Fruit fly (Drosophila melanogaster) whole organism: ENCODE results near the gene Chro.
A peak's percentile ranks its signal among the peaks of the same experiment; 100 is the strongest.

Experiments
- CG8478 ChIP-seq: fragments of >200 bp; optimal IDR thresholded peaks from 2 replicates; lab custom pipeline; 2018; ENCODE audit warnings: inconsistent platforms
- Dll ChIP-seq: fragments of >200 bp; optimal IDR thresholded peaks from 2 replicates; lab custom pipeline; 2017
- EcR ChIP-seq, 2 experiments: fragments of >200 bp; optimal IDR thresholded peaks; 2 replicates each; lab custom pipeline; 2017; ENCODE audit warnings: missing biosample characterization in 2 of 2, missing genetic modification characterization in 2 of 2, missing genetic modification reagents in 2 of 2
- pan ChIP-seq: fragments of >200 bp; optimal IDR thresholded peaks from 2 replicates; lab custom pipeline; 2017
- psq ChIP-seq: fragments of >200 bp; optimal IDR thresholded peaks from 2 replicates; lab custom pipeline; 2017
- usp ChIP-seq: fragments of >200 bp; optimal IDR thresholded peaks from 2 replicates; lab custom pipeline; 2017; ENCODE audit warnings: missing biosample characterization, missing genetic modification characterization, mixed read lengths

Gene Chro

DNA sequence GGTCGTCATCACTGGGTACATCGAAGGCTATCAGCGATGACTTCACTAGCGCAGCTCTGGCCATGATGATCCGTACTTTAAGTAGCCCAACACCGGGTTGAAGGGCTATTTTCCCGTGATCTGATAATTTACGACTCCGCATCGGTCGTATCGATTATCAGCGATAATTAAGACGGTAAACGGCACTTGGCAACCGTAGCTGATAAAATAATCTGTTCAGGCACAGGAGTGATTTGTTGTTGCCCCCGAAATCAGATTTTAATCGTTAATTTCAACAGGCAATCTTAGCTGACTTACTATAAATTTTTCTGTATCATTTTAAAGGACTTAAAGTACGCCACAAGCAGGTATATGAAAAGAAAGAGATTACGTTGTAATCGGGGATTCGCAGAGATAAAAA is 7.1 kb upstream of the Chro start:
- no peak for TF ChIP-seq Dll (lab: Kevin White, UChicago)
- no peak for TF ChIP-seq pan
- TF ChIP-seq CG8478 (lab: Kevin White, UChicago) = no peak
- TF ChIP-seq EcR (GFP tag; optimal IDR thresholded peaks at IDR 0.05; lab: Kevin White, UChicago) = no peak
- no peak for TF ChIP-seq psq
- no peak for TF ChIP-seq usp

DNA sequence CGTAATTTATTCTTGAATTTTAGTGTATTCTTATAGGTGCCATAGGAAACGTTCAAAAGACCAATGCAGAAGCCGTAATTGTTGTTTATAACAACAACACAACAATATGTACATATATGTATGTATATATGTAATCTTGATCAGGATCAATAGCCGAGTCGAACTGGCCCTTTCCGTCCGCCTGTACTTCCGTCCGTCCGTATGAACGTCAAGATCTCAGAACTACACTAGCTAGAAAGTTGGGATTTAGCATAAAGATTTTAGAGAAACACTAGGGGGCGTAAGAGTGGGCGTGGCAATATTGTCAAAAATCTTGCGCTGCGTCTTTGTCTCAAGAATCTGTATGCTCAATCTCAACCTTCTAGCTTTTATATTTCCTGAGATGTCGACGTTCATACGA is 5.7 kb upstream of the Chro start:
- TF ChIP-seq Dll (lab: Kevin White, UChicago) (no peak), CG8478 (lab: Kevin White, UChicago) (no peak), pan (no peak), usp (no peak), EcR (GFP tag; optimal IDR thresholded peaks at IDR 0.05; lab: Kevin White, UChicago) (no peak), psq (no peak)

DNA sequence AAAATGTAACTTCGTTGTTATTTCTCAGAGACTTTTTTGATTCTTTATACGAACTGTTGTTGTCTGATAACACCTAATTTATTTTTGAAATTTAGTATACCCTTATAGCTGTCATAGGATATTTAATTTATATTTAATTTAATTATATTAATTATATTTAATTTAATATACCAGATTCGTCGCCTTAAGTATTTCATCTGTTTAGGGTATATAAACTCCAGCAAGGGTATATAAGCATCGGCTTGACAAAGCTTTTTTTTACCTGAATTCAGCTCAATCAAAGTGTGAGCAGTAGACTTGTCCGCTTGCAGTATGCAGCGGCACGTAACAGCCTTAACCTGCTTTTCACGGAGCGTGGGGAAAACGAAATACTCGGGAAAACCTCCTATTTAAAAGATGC is 4.9 kb upstream of the Chro start:
- no peak for TF ChIP-seq usp
- no peak for TF ChIP-seq pan
- TF ChIP-seq CG8478 (lab: Kevin White, UChicago) = no peak
- no peak for TF ChIP-seq psq
- TF ChIP-seq Dll (lab: Kevin White, UChicago) = no peak
- TF ChIP-seq EcR (GFP tag; optimal IDR thresholded peaks at IDR 0.05; lab: Kevin White, UChicago) = no peak

DNA sequence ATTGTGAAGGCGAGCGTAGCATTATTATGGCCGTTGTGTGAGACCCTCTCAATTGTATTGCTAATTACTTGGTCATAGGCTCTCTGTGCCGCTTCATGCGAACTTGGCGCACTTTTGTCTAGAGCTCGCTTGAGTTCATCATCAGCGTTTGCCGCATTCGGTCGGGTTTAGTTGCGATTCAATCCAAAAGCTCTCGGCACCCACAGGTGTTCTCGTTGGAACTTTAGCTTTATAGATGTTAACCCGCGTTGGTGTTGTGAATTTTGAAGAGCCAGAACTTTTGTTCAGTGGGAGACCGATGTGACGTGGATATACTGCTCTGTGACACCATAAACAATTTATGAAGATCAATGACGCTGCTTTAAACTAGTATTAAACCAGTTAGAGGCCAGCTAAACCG is 2.1 kb upstream of the Chro start, which contains the start of gene slif:
TSS of gene slif (plus strand) at position 132 of the 400 bp plus-strand sequence.
- TF ChIP-seq pan (no peak), CG8478 (lab: Kevin White, UChicago) (no peak), EcR (GFP tag; optimal IDR thresholded peaks at IDR 0.05; lab: Kevin White, UChicago) (no peak), psq (no peak), usp (no peak), Dll (lab: Kevin White, UChicago) (no peak)

DNA sequence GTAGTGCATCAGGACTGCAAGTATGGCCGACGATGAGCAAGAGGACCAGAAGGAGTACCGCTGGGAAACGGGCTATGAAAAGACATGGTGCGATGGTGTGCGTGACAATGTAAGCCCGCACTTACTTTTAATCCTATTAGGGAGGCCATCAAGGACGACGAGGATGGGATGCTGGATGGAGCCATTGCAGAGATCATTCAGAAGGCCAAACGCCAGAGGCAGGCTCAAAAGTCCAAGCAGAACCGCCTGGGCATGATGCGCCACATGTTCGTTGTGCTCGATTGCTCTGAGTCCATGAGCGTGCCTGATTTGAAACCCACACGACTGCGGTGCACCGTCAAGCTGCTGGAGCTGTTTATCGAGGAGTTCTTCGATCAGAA is 550 bp upstream of the Chro start:
- TF ChIP-seq CG8478 (lab: Kevin White, UChicago) (no peak), Dll (lab: Kevin White, UChicago) (no peak), pan (no peak), EcR (GFP tag; optimal IDR thresholded peaks at IDR 0.05; lab: Kevin White, UChicago) (no peak), usp (no peak), psq (no peak)

DNA sequence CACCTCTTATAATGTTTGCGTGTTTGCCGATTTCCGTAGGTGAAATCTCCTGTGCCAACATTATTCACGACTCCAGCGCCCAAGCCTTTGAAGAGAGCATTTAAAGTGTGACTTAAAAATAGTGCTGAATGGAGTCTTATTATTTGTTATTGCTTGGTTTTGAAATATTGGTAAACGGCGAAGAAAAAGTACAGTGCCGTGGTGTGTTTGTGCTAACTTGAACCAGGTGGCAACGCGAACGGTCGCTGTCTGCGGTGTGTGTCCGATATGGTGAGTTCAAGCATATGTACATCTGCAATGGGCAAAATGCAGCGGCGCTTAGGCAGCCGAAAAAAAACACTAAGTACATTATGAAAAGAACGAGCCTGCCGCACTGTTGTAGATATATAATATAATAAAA is 850 bp downstream of the Chro start:
- no peak for TF ChIP-seq usp
- TF ChIP-seq EcR (GFP tag; optimal IDR thresholded peaks at IDR 0.05; lab: Kevin White, UChicago) = no peak
- TF ChIP-seq psq = no peak
- TF ChIP-seq Dll (lab: Kevin White, UChicago) = no peak
- no peak for TF ChIP-seq CG8478 (lab: Kevin White, UChicago)
- TF ChIP-seq pan = no peak

DNA sequence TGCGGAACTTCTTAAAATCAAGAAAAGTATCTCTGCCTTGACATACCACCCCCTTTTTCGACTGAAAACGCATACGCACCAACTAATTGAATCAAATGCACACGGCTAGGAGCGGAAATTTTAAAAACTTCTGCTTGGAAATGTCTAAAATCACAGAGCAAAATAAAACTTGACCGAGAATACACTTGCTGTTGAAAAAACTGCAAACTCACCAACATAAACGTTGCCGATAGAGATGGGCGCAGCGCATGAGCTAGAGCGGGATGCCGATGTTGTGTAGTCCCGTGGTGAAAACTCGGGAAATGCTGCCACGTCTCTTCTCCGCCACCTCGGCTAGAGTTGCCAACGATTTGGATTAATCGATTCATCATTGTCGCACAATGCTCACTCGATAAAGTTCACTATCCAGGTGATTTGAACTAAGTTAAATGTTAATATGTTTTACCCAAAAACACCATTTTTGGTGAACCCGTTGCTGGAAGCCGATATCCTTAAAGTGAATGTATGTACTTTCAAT is 6.9 kb downstream of the Chro start, which contains the start of the genes CG11109 and Arf1:
TSS of gene CG11109 (plus strand) at position 356 of the 517 bp plus-strand sequence.
TSS of gene Arf1 (minus strand) at position 387 of the 517 bp plus-strand sequence.
- TF ChIP-seq usp (no peak), psq (no peak), CG8478 (lab: Kevin White, UChicago) (no peak), Dll (lab: Kevin White, UChicago) (no peak), pan (no peak), EcR (GFP tag; optimal IDR thresholded peaks at IDR 0.05; lab: Kevin White, UChicago) (no peak)

DNA sequence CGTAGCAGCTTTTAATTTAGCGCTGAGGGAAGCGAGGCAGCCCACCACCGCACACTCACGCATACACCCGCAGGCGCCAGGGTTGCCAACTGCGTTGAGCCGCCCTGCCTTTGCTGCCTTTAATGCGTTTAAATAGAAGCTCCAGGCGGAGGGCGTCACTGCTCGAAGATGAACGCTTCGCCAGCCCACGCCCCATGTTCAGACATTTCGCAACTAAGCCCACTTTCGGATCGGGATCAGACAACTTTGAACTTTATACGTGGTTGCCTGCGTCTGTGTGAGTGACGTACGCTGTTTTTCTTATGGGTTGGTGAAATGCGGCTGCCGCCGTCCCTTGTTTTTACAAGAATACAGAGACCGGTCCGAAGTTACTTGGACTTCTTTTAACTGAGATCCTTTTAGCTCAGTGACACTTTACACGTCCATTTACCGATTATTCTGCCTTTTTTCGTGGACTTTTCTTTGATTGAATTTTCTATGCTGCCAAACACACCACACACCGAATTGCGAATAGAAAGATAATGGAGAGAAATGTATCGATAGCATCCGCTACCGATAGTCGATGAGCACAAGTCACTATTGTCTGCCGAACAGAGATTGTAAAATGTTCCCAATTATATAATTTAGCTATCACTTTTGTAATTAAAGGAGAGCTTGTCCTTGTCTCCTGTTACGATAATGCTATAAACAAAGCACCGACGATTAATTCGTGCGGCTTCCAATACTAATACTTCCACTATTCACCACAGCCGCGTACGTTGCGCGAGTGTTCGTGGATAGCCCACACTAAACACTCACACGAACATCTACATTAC is 7.5 kb downstream of the Chro start:
- no peak for TF ChIP-seq psq
- no peak for TF ChIP-seq usp
- TF ChIP-seq EcR (GFP tag; optimal IDR thresholded peaks at IDR 0.05; lab: Kevin White, UChicago) = no peak
- peak; percentile 54 for TF ChIP-seq pan
- no peak for TF ChIP-seq Dll (lab: Kevin White, UChicago)
- TF ChIP-seq CG8478 (lab: Kevin White, UChicago) = no peak

DNA sequence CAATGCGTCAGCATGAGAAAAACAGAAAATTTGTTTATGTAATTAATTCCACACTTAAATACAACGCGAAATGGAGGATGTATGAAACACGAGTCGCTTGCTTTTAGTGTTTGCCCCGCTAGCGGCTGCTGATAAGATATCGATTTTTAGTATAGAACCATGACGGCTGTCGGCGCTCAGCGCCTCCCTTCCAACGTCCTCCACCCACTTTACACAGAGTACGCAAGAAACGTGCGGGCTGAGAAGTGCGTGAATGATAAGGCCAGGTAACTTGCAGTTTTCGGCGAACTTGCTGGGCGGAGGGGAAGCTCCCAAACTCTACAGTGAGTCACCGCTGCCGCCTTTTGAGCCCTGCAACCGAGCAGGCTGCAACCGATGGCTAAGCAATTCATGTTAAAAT is 8.4 kb downstream of the Chro start:
- TF ChIP-seq psq (no peak), Dll (lab: Kevin White, UChicago) (no peak), usp (no peak), CG8478 (lab: Kevin White, UChicago) (no peak), pan (no peak), EcR (GFP tag; optimal IDR thresholded peaks at IDR 0.05; lab: Kevin White, UChicago) (no peak)

DNA sequence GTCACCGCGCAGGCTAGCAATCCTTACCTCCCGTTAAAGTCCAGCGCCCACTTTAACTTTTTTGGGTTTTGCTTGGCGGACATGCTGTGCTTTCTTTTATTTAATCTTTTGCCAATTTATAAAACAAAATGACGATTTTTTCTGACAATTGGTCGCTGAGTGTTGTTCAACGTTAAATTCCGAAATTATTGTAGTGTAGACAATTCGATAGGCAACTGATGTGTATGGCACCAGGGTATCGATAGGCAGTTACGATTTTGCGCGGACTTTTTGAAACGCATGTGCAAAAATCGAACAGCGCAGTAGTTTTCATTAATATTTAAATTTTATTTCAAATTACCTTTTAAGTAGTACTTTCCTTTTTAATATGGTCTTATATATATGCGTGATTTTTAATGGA is 10.7 kb downstream of the Chro start, which contains the start of gene EMC4:
TSS of gene EMC4 (minus strand) at position 174 of the 400 bp plus-strand sequence.
- TF ChIP-seq EcR (GFP tag; optimal IDR thresholded peaks at IDR 0.05; lab: Kevin White, UChicago) = no peak
- no peak for TF ChIP-seq usp
- no peak for TF ChIP-seq Dll (lab: Kevin White, UChicago)
- TF ChIP-seq CG8478 (lab: Kevin White, UChicago) = no peak
- TF ChIP-seq psq = no peak
- no peak for TF ChIP-seq pan

DNA sequence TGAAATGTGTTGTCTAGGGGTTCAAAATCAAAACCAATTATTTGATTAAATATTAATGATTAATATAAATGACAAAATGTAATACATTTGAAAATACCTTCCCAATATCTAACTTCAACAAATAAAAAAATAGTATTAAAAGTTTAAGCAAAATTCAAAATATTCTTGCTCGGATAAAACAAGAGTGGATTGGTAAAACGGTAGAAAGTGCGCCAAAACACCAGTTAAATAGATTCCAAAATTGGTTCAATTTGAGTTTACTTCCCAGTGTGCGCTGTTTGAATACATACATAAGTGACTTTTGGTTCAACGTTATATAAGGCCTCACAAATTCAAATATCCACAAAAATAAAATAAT is 13.7 kb downstream of the Chro start:
- TF ChIP-seq CG8478 (lab: Kevin White, UChicago) (no peak), pan (no peak), usp (no peak), psq (no peak), Dll (lab: Kevin White, UChicago) (no peak), EcR (GFP tag; optimal IDR thresholded peaks at IDR 0.05; lab: Kevin White, UChicago) (no peak)

DNA sequence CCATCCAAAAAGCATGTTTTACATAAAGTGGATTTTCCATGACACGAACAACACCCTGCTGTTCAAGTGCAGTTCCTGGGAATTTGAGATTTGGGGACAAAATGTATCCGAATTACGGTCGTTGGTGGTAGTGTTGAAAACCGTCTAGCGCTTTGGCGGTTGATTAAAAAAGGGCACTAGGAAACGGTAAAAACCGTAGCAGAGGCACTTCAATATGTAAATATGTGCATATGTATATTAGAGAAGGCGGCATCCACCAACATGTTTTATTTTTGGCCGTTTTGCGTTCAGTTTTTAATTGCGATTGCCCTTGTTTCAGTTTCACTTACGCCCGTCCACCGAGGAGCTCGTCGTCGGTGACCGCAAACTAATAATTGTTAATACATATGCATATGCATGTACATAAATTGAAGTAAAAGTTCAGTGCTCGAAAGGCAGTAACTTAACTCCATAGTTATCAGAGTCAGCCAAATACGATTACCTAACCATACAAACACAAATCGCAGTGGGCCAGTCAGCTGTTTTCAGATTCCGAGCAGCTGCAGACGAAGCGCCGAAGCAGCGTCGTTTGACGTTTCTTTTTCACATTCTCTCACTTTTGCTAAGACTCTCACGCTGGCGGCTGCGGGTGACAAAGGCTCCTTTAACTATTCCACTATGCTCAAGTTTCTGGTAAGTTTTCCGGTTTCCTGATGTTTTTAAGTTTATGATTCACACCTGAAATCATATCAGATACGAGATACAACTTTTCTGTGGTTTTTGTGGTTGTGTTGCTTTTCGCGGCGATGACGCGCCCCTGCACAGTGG is 14.3 kb downstream of the Chro start, which contains the start of gene CG33170:
TSS of gene CG33170 (plus strand) at position 347 of the 807 bp plus-strand sequence.
- no peak for TF ChIP-seq EcR (GFP tag; optimal IDR thresholded peaks at IDR 0.05; lab: Kevin White, UChicago)
- no peak for TF ChIP-seq pan
- no peak for TF ChIP-seq CG8478 (lab: Kevin White, UChicago)
- no peak for TF ChIP-seq Dll (lab: Kevin White, UChicago)
